Worm (Caenorhabditis elegans): Measurements from ENCODE around the gene str-138.

str-138 gene

DNA sequence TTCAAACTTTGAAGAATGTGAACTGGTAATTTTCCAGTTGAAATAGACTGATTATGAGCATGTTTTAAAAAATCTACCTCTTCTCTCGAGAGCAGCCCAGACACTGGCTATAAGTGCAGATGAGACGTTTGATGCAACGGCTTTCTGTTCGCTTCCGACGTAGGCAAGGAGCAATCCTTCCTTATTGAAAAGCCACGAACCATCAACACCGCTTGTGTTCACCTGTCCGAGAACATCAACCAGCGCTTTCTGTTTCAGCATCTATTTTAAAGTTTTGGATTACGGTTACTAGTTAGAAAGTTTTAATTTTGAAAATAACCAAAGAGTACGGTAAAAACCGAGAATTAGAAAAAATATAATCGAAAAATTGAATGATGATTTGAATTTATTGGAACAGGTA is 47.6 kb upstream of the str-138 start, which contains the start of gene lmtr-2:
lmtr-2 (minus strand) TSS at position 261 of the 400 bp plus-strand sequence.
- TF ChIP-seq egl-44 (GFP tag; IDR thresholded peaks at IDR 0.05): no peak
- TF ChIP-seq nfyb-1 (GFP tag; IDR thresholded peaks at IDR 0.05): no peak
- 0 out of 2 replicates have a peak, but pooled peaks have one; percentile 21 for TF ChIP-seq cebp-2 (GFP tag; IDR thresholded peaks at IDR 0.05)
- TF ChIP-seq F37B4.10 (GFP tag; IDR thresholded peaks at IDR 0.05): no peak
- peak; percentile 20; the same call in 1 of the 2 replicates for TF ChIP-seq madf-6 (GFP tag; IDR thresholded peaks at IDR 0.05)
- TF ChIP-seq hsf-1 (GFP tag; IDR thresholded peaks at IDR 0.05): 0 out of 2 replicates have a peak, but pooled peaks have one; percentile 18
- TF ChIP-seq repo-1 (tag; optimal IDR thresholded peaks at IDR 0.05): peak; percentile 13
- TF ChIP-seq cebp-1 (GFP tag; IDR thresholded peaks at IDR 0.05): no peak
- TF ChIP-seq cebp-1 (tag; optimal IDR thresholded peaks at IDR 0.05): peak; percentile 26
- 0 out of 2 replicates have a peak, but pooled peaks have one; percentile 49 for TF ChIP-seq ceh-58 (GFP tag; IDR thresholded peaks at IDR 0.05)
- peak; percentile 65; the same call in 1 of the 2 replicates for TF ChIP-seq madf-3 (GFP tag; IDR thresholded peaks at IDR 0.05)

DNA sequence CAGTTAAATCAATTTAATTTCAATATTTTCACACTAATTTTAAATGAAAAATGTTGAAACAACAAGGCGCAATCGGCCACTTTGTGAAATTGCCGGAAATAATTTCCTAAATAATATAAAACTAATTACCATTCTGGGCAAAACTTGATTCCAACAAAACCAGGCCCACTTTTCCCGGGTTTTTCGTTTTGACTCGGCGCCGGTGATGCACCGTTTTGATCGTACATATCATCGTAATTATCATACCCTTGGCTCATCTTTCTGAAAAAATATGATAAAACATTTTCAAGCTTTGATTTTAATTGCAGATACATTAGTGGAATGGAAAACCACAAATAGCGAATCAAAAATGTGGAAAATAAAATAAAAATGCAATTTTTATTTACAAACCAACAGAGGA is 46.4 kb upstream of the str-138 start, which contains the start of gene rpb-9:
rpb-9 (minus strand) TSS at position 314 of the 400 bp plus-strand sequence.
- TF ChIP-seq snpc-4 (GFP tag; optimal IDR thresholded peaks at IDR 0.05): no peak
- peak in 1 of 4 experiments; percentile 35 for TF ChIP-seq snpc-4 (tag; optimal IDR thresholded peaks at IDR 0.05)
- peak; percentile 17 for TF ChIP-seq ama-1 (optimal IDR thresholded peaks at IDR 0.05)
- no peak for TF ChIP-seq ama-1 (GFP tag; optimal IDR thresholded peaks at IDR 0.05)
- no peak for TF ChIP-seq somi-1 (GFP tag; optimal IDR thresholded peaks at IDR 0.05)
- TF ChIP-seq lin-40 (tag; optimal IDR thresholded peaks at IDR 0.05): no peak
- peak; percentile 30 for TF ChIP-seq F49E8.2 (tag; optimal IDR thresholded peaks at IDR 0.05; ENCODE audit: insufficient read depth)
- TF ChIP-seq hmg-1.2 (GFP tag; IDR thresholded peaks at IDR 0.05): peak; percentile 24; the same call in 1 of the 2 replicates
- peak; percentile 27; the same call in 1 of the 2 replicates for TF ChIP-seq B0336.3 (GFP tag; IDR thresholded peaks at IDR 0.05)
- peak; percentile 25; the same call in 1 of the 2 replicates for TF ChIP-seq Y56A3A.18 (GFP tag; IDR thresholded peaks at IDR 0.05)
- TF ChIP-seq snpc-1.1 (tag; optimal IDR thresholded peaks at IDR 0.05; ENCODE audit: insufficient read depth): peak; percentile 10
- no peak for TF ChIP-seq efl-1 (GFP tag; optimal IDR thresholded peaks at IDR 0.05)
- TF ChIP-seq dpff-1 (tag; optimal IDR thresholded peaks at IDR 0.05): no peak
- peak; percentile 14 for TF ChIP-seq die-1 (tag; optimal IDR thresholded peaks at IDR 0.05)
- TF ChIP-seq Y53F4B.3 (GFP tag; IDR thresholded peaks at IDR 0.05): no peak
- TF ChIP-seq F33H1.4 (GFP tag; IDR thresholded peaks at IDR 0.05): no peak
- no peak for TF ChIP-seq aptf-2 (GFP tag; conservative IDR thresholded peaks at IDR 0.05)
- 0 out of 2 replicates have a peak, but pooled peaks have one; percentile 30 for TF ChIP-seq hsf-1 (GFP tag; IDR thresholded peaks at IDR 0.05)
- no peak for TF ChIP-seq him-1 (tag; optimal IDR thresholded peaks at IDR 0.05)
- TF ChIP-seq nfyb-1 (GFP tag; IDR thresholded peaks at IDR 0.05): 0 out of 2 replicates have a peak, but pooled peaks have one; percentile 16

DNA sequence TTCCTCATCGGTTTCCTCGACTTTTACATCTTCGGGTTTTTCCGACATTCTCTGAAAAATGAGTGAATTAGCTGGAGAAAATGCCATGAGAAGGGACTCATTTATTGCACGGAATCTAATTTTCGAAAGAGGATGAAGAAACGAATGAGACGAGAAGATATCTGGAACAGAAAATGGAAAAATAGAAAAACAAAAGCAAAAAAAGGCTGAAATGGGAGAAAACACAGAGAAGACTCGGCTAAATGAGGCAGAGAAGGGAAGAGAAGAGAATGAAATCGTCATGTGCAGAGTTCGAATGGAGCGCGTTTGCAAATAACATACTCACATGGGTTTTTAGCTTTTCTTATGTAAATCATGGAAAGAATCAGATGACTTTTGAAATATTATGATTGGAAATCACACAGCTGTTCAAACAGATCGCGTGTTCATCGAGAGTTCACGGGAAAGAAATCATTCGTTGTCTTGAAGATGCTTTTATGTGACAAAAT is 44.5 kb upstream of the str-138 start, which contains the start of gene Y97E10AR.6:
Y97E10AR.6 (minus strand) TSS at position 51 of the 488 bp plus-strand sequence.
- peak; percentile 61 for TF ChIP-seq mcd-1 (GFP tag; IDR thresholded peaks at IDR 0.05)
- peak; percentile 34 for TF ChIP-seq attf-5 (GFP tag; optimal IDR thresholded peaks at IDR 0.05)
- no peak for TF ChIP-seq mxl-1 (tag; optimal IDR thresholded peaks at IDR 0.05)
- no peak for TF ChIP-seq cebp-1 (GFP tag; IDR thresholded peaks at IDR 0.05)
- peak; percentile 9 for TF ChIP-seq cebp-1 (tag; optimal IDR thresholded peaks at IDR 0.05)
- peak; percentile 38 for TF ChIP-seq nhr-80 (tag; optimal IDR thresholded peaks at IDR 0.05)
- TF ChIP-seq snpc-4 (GFP tag; optimal IDR thresholded peaks at IDR 0.05): no peak
- TF ChIP-seq snpc-4 (tag; optimal IDR thresholded peaks at IDR 0.05): peak in 1 of 4 experiments; percentile 39

DNA sequence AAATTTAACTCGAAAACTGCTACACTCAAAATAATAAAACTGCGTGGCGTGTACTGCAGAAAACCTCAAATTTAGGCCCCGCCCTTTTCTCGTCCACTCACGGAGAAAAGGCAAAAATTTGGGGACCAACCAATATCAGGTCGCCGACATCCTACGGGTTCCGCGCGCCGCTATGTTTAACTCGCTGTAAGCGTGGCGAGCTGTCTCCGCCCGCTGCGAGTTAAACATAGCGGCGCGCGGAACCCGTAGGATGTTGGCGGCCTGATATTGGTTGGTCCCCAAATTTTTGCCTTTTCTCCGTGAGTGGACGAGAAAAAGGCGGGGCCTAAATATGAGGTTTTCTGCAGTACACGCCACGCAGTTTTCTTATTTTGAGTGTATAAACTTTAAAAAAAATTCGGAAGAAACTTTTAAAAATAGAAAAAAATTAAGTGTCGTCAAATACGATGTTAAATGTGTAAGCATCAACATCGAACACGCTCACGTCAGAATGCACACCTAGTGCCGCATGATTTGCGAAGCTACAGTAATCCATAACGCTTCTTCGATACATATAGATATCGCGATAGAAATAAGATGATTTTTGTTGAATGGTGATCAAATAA is 43.6 kb upstream of the str-138 start:
- TF ChIP-seq snpc-4 (GFP tag; optimal IDR thresholded peaks at IDR 0.05) (peak; percentile 74), snpc-4 (tag; optimal IDR thresholded peaks at IDR 0.05) (peak in 3 of 4 experiments; percentile 90 to 97 (median 95)), lsl-1 (GFP tag; optimal IDR thresholded peaks at IDR 0.05) (peak; percentile 35), hmg-1.2 (GFP tag; IDR thresholded peaks at IDR 0.05) (peak; percentile 82), lin-26 (GFP tag; IDR thresholded peaks at IDR 0.05) (0 out of 2 replicates have a peak, but pooled peaks have one; percentile 26), pbrm-1 (GFP tag; IDR thresholded peaks at IDR 0.05) (peak; percentile 63), xnd-1 (tag; optimal IDR thresholded peaks at IDR 0.05) (peak; percentile 3), madf-6 (GFP tag; IDR thresholded peaks at IDR 0.05) (peak; percentile 8; the same call in 1 of the 2 replicates), hsf-1 (GFP tag; IDR thresholded peaks at IDR 0.05) (peak; percentile 40; the same call in 1 of the 2 replicates), attf-6 (GFP tag; IDR thresholded peaks at IDR 0.05) (peak; percentile 47; the same call in 1 of the 2 replicates), snpc-1.1 (tag; optimal IDR thresholded peaks at IDR 0.05; ENCODE audit: insufficient read depth) (peak; percentile 85)

Measured in whole organism, young adult.